Fruit fly (Drosophila melanogaster): Measurements from ENCODE around the gene RpS21.
A peak's percentile ranks its signal among the peaks of the same experiment; 100 is the strongest.

The RpS21 gene

dm6 chr2L:2861140-2861884 is 5.4 kb downstream of the RpS21 start (continued):
- TF ChIP-seq CG13424 (tag; optimal IDR thresholded peaks at IDR 0.05) (no peak), D19A (tag; optimal IDR thresholded peaks at IDR 0.05) (no peak), danr (GFP tag; IDR thresholded peaks at IDR 0.05) (no peak), Max (GFP tag; optimal IDR thresholded peaks at IDR 0.05) (no peak), CG15601 (tag; optimal IDR thresholded peaks at IDR 0.05) (peak; percentile 47), shn (GFP tag; optimal IDR thresholded peaks at IDR 0.05) (no peak), emc (GFP tag; optimal IDR thresholded peaks at IDR 0.05) (no peak), Awh (GFP tag; IDR thresholded peaks at IDR 0.05) (no peak), Sin3A (optimal IDR thresholded peaks at IDR 0.05) (no peak), Hsf (GFP tag; optimal IDR thresholded peaks at IDR 0.05) (no peak), CrebB (tag; optimal IDR thresholded peaks at IDR 0.05) (peak; percentile 48), Atf6 (GFP tag; IDR thresholded peaks at IDR 0.05) (no peak), HmgZ (tag; optimal IDR thresholded peaks at IDR 0.05) (peak; percentile 21), CHES-1-like (GFP tag; optimal IDR thresholded peaks at IDR 0.05) (no peak), zf30C (GFP tag; optimal IDR thresholded peaks at IDR 0.05) (no peak), run (tag; optimal IDR thresholded peaks at IDR 0.05) (no peak), CG7271 (tag; optimal IDR thresholded peaks at IDR 0.05) (no peak), CG8290 (GFP tag; optimal IDR thresholded peaks at IDR 0.05) (peak; percentile 49), CG8290 (tag; optimal IDR thresholded peaks at IDR 0.05) (peak; percentile 7 to 9), CG13894 (tag; optimal IDR thresholded peaks at IDR 0.05) (peak; percentile 99), NK7.1 (GFP tag; optimal IDR thresholded peaks at IDR 0.05) (no peak), CG15696 (tag; optimal IDR thresholded peaks at IDR 0.05) (peak; percentile 34), CG16815 (GFP tag; optimal IDR thresholded peaks at IDR 0.05) (no peak), her (GFP tag; optimal IDR thresholded peaks at IDR 0.05) (no peak), stwl (tag; optimal IDR thresholded peaks at IDR 0.05) (no peak), Fer1 (GFP tag; optimal IDR thresholded peaks at IDR 0.05) (peak; percentile 24), Gug (GFP tag; IDR thresholded peaks at IDR 0.05) (no peak), kah (GFP tag; optimal IDR thresholded peaks at IDR 0.05) (no peak), CG3995 (GFP tag; optimal IDR thresholded peaks at IDR 0.05) (no peak), D (optimal IDR thresholded peaks at IDR 0.05) (no peak), D (GFP tag; optimal IDR thresholded peaks at IDR 0.05) (no peak), Hand (GFP tag; optimal IDR thresholded peaks at IDR 0.05) (no peak), gro (GFP tag; optimal IDR thresholded peaks at IDR 0.05) (no peak), Ets65A (GFP tag) (no peak), Meics (GFP tag; optimal IDR thresholded peaks at IDR 0.05) (no peak), crc (GFP tag; optimal IDR thresholded peaks at IDR 0.05) (no peak), sens (GFP tag) (peak; percentile 71), CG34376 (GFP tag; optimal IDR thresholded peaks at IDR 0.05) (peak; percentile 38), Hr39 (optimal IDR thresholded peaks at IDR 0.05) (no peak), CG8924 (tag; optimal IDR thresholded peaks at IDR 0.05) (no peak), CG1832 (GFP tag; optimal IDR thresholded peaks at IDR 0.05) (no peak), tin (GFP tag; optimal IDR thresholded peaks at IDR 0.05) (no peak), CG11456 (GFP tag; IDR thresholded peaks at IDR 0.05) (no peak), fru (optimal IDR thresholded peaks at IDR 0.05) (no peak), pnt (GFP tag; optimal IDR thresholded peaks at IDR 0.05) (no peak), CG32767 (GFP tag; IDR thresholded peaks at IDR 0.05) (no peak), CoRest (tag; optimal IDR thresholded peaks at IDR 0.05) (no peak), Spps (tag; optimal IDR thresholded peaks at IDR 0.05) (no peak), CG11560 (tag; IDR thresholded peaks at IDR 0.05) (no peak), CG17385 (GFP tag; optimal IDR thresholded peaks at IDR 0.05) (peak; percentile 7), HmgD (GFP tag; optimal IDR thresholded peaks at IDR 0.05) (no peak), NC2α (GFP tag; optimal IDR thresholded peaks at IDR 0.05) (no peak), CG18764 (GFP tag; optimal IDR thresholded peaks at IDR 0.05) (no peak)

Data from whole organism, embryonic.